Fruit fly (Drosophila melanogaster): ENCODE measurements around the gene CG16711.

Gene CG16711

DNA sequence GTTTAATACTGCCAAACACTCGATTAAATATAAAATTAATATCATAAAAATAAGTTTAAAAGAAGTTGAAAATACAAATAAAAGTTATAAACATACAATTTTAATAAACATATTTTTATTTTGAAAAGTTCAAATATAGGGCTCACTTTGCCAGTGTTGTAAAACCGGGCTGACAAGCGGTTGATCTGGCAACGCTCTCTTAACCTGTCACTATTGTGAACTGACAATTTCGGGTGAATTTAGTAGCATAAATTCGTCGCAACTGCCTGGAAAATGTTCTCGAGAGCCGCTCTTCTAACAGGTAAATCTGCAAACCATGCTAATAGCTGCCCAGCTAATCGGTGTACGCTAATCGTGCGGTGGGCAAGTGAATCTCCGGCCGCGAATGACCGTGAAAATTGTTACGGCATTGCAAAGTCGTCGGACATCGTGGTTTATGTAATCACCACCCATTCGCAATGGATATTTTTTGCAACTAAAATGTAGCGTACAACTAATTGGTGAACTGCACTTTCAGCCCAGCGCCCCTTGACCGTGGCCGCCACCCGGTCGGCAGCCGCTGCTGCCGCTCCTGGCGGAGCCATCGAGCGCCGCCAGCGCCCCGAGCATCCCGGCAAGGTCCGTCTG lies 25.8 kb downstream of the CG16711 start, which contains the start of gene ATPsynB (continued):
- TF ChIP-seq Scr (GFP tag; IDR thresholded peaks at IDR 0.05; ENCODE audit: partially characterized antibody) (peak; percentile 32), ro (GFP tag; IDR thresholded peaks at IDR 0.05) (no peak), Bteb2 (GFP tag; optimal IDR thresholded peaks at IDR 0.05) (no peak), schlank (tag; optimal IDR thresholded peaks at IDR 0.05) (no peak), da (GFP tag; optimal IDR thresholded peaks at IDR 0.05) (no peak), Dp (GFP tag; optimal IDR thresholded peaks at IDR 0.05) (peak; percentile 95), CG17359 (tag; optimal IDR thresholded peaks at IDR 0.05) (no peak), Dref (GFP tag; IDR thresholded peaks at IDR 0.05) (no peak), ATbp (GFP tag; optimal IDR thresholded peaks at IDR 0.05) (no peak), ftz-f1 (GFP tag; optimal IDR thresholded peaks at IDR 0.05) (peak; percentile 34), ranshi (GFP tag; IDR thresholded peaks at IDR 0.05) (no peak), dysf (GFP tag; IDR thresholded peaks at IDR 0.05) (no peak; the same call in 2 of the 3 replicates), D19A (tag; optimal IDR thresholded peaks at IDR 0.05) (no peak), CG6813 (GFP tag; optimal IDR thresholded peaks at IDR 0.05) (no peak), CG43689 (GFP tag; IDR thresholded peaks at IDR 0.05) (no peak), sim (GFP tag; IDR thresholded peaks at IDR 0.05) (no peak), insv (GFP tag; optimal IDR thresholded peaks at IDR 0.05) (peak in 1 of 2 experiments; percentile 26), eve (GFP tag; optimal IDR thresholded peaks at IDR 0.05) (no peak), Awh (GFP tag; IDR thresholded peaks at IDR 0.05) (no peak), rib (GFP tag; IDR thresholded peaks at IDR 0.05) (no peak; the same call in 1 of the 2 replicates), Dip3 (GFP tag; optimal IDR thresholded peaks at IDR 0.05) (no peak), Aef1 (GFP tag; IDR thresholded peaks at IDR 0.05) (no peak), ssp (GFP tag; IDR thresholded peaks at IDR 0.05) (no peak), cwo (GFP tag; optimal IDR thresholded peaks at IDR 0.05) (no peak), HLH3B (GFP tag; IDR thresholded peaks at IDR 0.05) (no peak), CG7372 (GFP tag; IDR thresholded peaks at IDR 0.05) (no peak), inv (GFP tag; IDR thresholded peaks at IDR 0.05; ENCODE audit: partially characterized antibody) (no peak), Dad (GFP tag; optimal IDR thresholded peaks at IDR 0.05) (no peak), CHES-1-like (GFP tag; optimal IDR thresholded peaks at IDR 0.05) (no peak), PHDP (tag; optimal IDR thresholded peaks at IDR 0.05) (no peak), GATAe (GFP tag; conservative IDR thresholded peaks at IDR 0.05) (no peak), salm (tag; optimal IDR thresholded peaks at IDR 0.05) (no peak), Hmx (GFP tag; optimal IDR thresholded peaks at IDR 0.05) (no peak), Nf-YB (GFP tag; optimal IDR thresholded peaks at IDR 0.05) (no peak), Oli (tag; optimal IDR thresholded peaks at IDR 0.05) (no peak), CG10274 (GFP tag; optimal IDR thresholded peaks at IDR 0.05) (no peak), CG34422 (GFP tag; IDR thresholded peaks at IDR 0.05) (peak; percentile 51; the same call in 1 of the 3 replicates), CG30403 (GFP tag; optimal IDR thresholded peaks at IDR 0.05) (peak; percentile 17), Jarid2 (GFP tag; optimal IDR thresholded peaks at IDR 0.05) (no peak), CG7786 (GFP tag; optimal IDR thresholded peaks at IDR 0.05) (no peak), Opbp (GFP tag; IDR thresholded peaks at IDR 0.05; ENCODE audit: partially characterized antibody) (peak; percentile 42; the same call in 1 of the 3 replicates), sima (GFP tag; optimal IDR thresholded peaks at IDR 0.05) (no peak), crol (GFP tag; IDR thresholded peaks at IDR 0.05) (no peak), Drgx (GFP tag; IDR thresholded peaks at IDR 0.05) (no peak), CG1832 (GFP tag; optimal IDR thresholded peaks at IDR 0.05) (no peak), ewg (GFP tag; optimal IDR thresholded peaks at IDR 0.05) (peak; percentile 21), so (GFP tag; IDR thresholded peaks at IDR 0.05) (no peak), CG31224 (GFP tag; IDR thresholded peaks at IDR 0.05) (no peak), CG13624 (GFP tag; optimal IDR thresholded peaks at IDR 0.05) (peak; percentile 5), Spps (tag; optimal IDR thresholded peaks at IDR 0.05) (no peak), HmgZ (tag; optimal IDR thresholded peaks at IDR 0.05) (peak; percentile 53)

Data from whole organism, embryonic.